Worm (Caenorhabditis elegans) whole organism, L3 larva: ENCODE data around the gene C26B9.6.

Experiments used
- R02D3.7 ChIP-seq: fragments of 150-350 bp; optimal IDR thresholded peaks from 2 replicates; lab custom pipeline; 2014; ENCODE audit warnings: missing biosample characterization, missing genetic modification characterization
- ZK546.5 ChIP-seq: sonication (generic microtip); optimal IDR thresholded peaks from 2 replicates; lab custom pipeline; 2017; ENCODE audit warnings: missing biosample characterization, missing genetic modification characterization
- ceh-16 ChIP-seq: sonication (generic microtip); optimal IDR thresholded peaks from 2 replicates; lab custom pipeline; 2017; ENCODE audit warnings: missing biosample characterization, missing genetic modification characterization
- ceh-28 ChIP-seq: fragments of 150-350 bp; optimal IDR thresholded peaks from 2 replicates; lab custom pipeline; 2014; ENCODE audit warnings: missing biosample characterization, missing genetic modification reagents, missing genetic modification characterization
- daf-12 ChIP-seq: fragments of 150-350 bp; optimal IDR thresholded peaks from 2 replicates; lab custom pipeline; 2014; ENCODE audit warnings: missing biosample characterization, missing genetic modification reagents, missing genetic modification characterization
- eor-1 ChIP-seq, 2 experiments: fragments of 150-350 bp; optimal IDR thresholded peaks; 2 replicates each; lab custom pipeline; 2014 to 2018; ENCODE audit warnings: missing biosample characterization in 2 of 2, missing genetic modification characterization in 2 of 2
- fkh-2 ChIP-seq: fragments of 150-350 bp; optimal IDR thresholded peaks from 2 replicates; lab custom pipeline; 2014; ENCODE audit warnings: missing biosample characterization, missing genetic modification reagents, missing genetic modification characterization
- fos-1 ChIP-seq: fragments of 150-350 bp; optimal IDR thresholded peaks from 2 replicates; lab custom pipeline; 2014; ENCODE audit warnings: missing biosample characterization, missing genetic modification characterization
- hmg-11 ChIP-seq: sonication (generic microtip); optimal IDR thresholded peaks from 2 replicates; lab custom pipeline; 2016; ENCODE audit warnings: missing genetic modification characterization, missing compliant biosample characterization
- jun-1 ChIP-seq: fragments of 150-350 bp; optimal IDR thresholded peaks from 2 replicates; lab custom pipeline; 2014; ENCODE audit warnings: missing biosample characterization, missing genetic modification reagents, missing genetic modification characterization
- lin-15B ChIP-seq: fragments of 150-350 bp; optimal IDR thresholded peaks from 2 replicates; lab custom pipeline; 2014; ENCODE audit warnings: missing biosample characterization, missing genetic modification characterization
- lin-39 ChIP-seq: fragments of 150-350 bp; optimal IDR thresholded peaks from 2 replicates; lab custom pipeline; 2018; ENCODE audit warnings: missing biosample characterization, missing genetic modification reagents, missing genetic modification characterization
- lsy-12 ChIP-seq: sonication (generic microtip); optimal IDR thresholded peaks from 2 replicates; lab custom pipeline; 2016; ENCODE audit warnings: mild to moderate bottlenecking, missing genetic modification characterization, missing compliant biosample characterization
- mml-1 ChIP-seq: fragments of 150-350 bp; sonication (generic microtip); optimal IDR thresholded peaks from 3 replicates; lab custom pipeline; 2014; ENCODE audit warnings: missing biosample characterization, missing genetic modification characterization
- nfya-1 ChIP-seq: sonication (generic microtip); optimal IDR thresholded peaks from 2 replicates; lab custom pipeline; 2017; ENCODE audit warnings: missing genetic modification characterization, mild to moderate bottlenecking, missing compliant biosample characterization, antibody characterized with exemption, moderate library complexity; ENCODE audit not compliant: insufficient read depth
- nhr-11 ChIP-seq: fragments of 150-350 bp; optimal IDR thresholded peaks from 2 replicates; lab custom pipeline; 2014; ENCODE audit warnings: missing biosample characterization, missing genetic modification characterization
- nhr-12 ChIP-seq: fragments of 150-350 bp; optimal IDR thresholded peaks from 2 replicates; lab custom pipeline; 2014; ENCODE audit warnings: missing biosample characterization, missing genetic modification characterization
- nhr-237 ChIP-seq: fragments of 150-350 bp; optimal IDR thresholded peaks from 2 replicates; lab custom pipeline; 2014; ENCODE audit warnings: missing biosample characterization, missing genetic modification characterization
- nhr-25 ChIP-seq: sonication (generic microtip); optimal IDR thresholded peaks from 2 replicates; lab custom pipeline; 2017; ENCODE audit warnings: missing biosample characterization, missing genetic modification characterization
- nhr-28 ChIP-seq: fragments of 150-350 bp; optimal IDR thresholded peaks from 2 replicates; lab custom pipeline; 2014; ENCODE audit warnings: missing biosample characterization, missing genetic modification characterization
- nhr-43 ChIP-seq: sonication (generic microtip); optimal IDR thresholded peaks from 2 replicates; lab custom pipeline; 2016; ENCODE audit warnings: mild to moderate bottlenecking, missing genetic modification characterization, missing compliant biosample characterization; ENCODE audit not compliant: poor library complexity, severe bottlenecking
- nhr-67 ChIP-seq: fragments of 150-350 bp; optimal IDR thresholded peaks from 2 replicates; lab custom pipeline; 2014; ENCODE audit warnings: missing biosample characterization, missing genetic modification characterization
- nhr-76 ChIP-seq: fragments of 150-350 bp; sonication (generic microtip); optimal IDR thresholded peaks from 5 replicates; lab custom pipeline; 2014; ENCODE audit warnings: missing biosample characterization, missing genetic modification characterization
- pha-4 ChIP-seq: fragments of 150-350 bp; optimal IDR thresholded peaks from 2 replicates; lab custom pipeline; 2014; ENCODE audit warnings: missing biosample characterization, missing genetic modification reagents, missing genetic modification characterization
- pqm-1 ChIP-seq: fragments of 150-350 bp; optimal IDR thresholded peaks from 2 replicates; lab custom pipeline; 2017; ENCODE audit warnings: missing biosample characterization, missing genetic modification characterization, inconsistent platforms
- skn-1 ChIP-seq: fragments of 150-350 bp; optimal IDR thresholded peaks from 2 replicates; lab custom pipeline; 2014; ENCODE audit warnings: missing biosample characterization, missing genetic modification characterization
- tbx-2 ChIP-seq: sonication (generic microtip); optimal IDR thresholded peaks from 2 replicates; lab custom pipeline; 2016; ENCODE audit warnings: mild to moderate bottlenecking, missing genetic modification characterization, missing compliant biosample characterization
- ztf-11 ChIP-seq: fragments of 150-350 bp; optimal IDR thresholded peaks from 2 replicates; lab custom pipeline; 2014; ENCODE audit warnings: missing biosample characterization, missing genetic modification characterization
- ztf-4 ChIP-seq: fragments of 150-350 bp; optimal IDR thresholded peaks from 2 replicates; lab custom pipeline; 2014; ENCODE audit warnings: missing biosample characterization, missing genetic modification characterization

Gene C26B9.6

DNA sequence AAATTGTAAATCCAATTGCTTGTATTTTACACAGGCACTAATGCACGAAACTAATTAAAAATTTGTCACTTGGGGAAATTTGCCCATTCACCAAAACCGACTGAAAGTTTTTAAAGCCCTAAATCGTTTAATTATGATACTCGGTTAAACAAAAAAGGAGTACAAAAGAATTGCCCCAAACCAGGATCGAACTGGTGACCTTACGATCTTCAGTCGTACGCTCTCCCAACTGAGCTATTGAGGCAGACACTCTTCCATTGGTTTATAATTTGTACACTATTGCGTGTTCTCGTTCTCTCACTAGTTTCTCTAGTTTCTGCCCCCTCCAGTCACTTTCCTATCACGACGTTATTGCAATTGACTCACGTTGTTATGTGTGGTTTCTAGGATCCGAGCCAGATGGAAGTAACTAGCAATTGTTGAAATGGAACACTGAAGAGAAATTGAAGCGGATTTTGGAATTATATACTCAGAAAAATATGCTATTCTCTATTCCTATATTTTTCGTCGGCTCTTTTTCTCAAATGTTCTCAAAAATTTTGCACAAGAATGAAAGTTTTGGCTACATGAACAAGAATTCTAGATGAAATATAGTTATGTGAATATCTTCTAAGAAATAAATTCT, 15.9 kb downstream of the C26B9.6 start (continued):
- TF ChIP-seq fos-1 (tag; lab: Kevin White, UChicago): no peak
- no peak for TF ChIP-seq nhr-28 (tag; lab: Kevin White, UChicago)
- no peak for TF ChIP-seq skn-1 (tag; lab: Kevin White, UChicago)
- no peak for TF ChIP-seq ceh-28 (tag; lab: Kevin White, UChicago)

DNA sequence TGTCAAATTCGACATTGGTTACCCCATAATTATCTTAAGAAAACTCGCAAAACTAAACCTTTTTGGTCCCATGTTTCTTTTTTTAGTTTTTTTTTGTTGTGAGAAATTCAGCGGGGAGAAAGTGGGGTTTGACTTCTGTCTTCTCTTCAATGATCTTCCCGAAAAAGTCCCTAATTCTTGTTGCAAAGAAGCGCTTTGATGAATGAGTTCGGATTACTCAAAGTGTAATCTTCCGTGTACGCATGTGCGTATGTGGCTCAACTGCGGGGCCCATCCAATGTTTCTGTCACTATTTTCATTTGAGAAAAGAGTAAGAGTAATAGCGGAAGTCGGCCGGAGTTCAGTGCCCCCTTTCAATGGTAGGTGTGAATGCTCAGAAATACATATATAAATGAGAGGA, 24.1 kb downstream of the C26B9.6 start:
- TF ChIP-seq lin-39 (tag; lab: Kevin White, UChicago): peak; percentile 15
- no peak for TF ChIP-seq fkh-2 (tag; lab: Kevin White, UChicago)
- TF ChIP-seq, all 47 proteins: peak for 1

- TF ChIP-seq mml-1 (tag; lab: Kevin White, UChicago) (no peak), nhr-67 (tag; lab: Kevin White, UChicago) (no peak), lin-15B (tag; lab: Kevin White, UChicago) (no peak), ZK546.5 (tag; lab: Kevin White, UChicago) (no peak), R02D3.7 (tag; lab: Kevin White, UChicago) (no peak), lsy-12 (tag; lab: Kevin White, UChicago) (no peak), nhr-43 (no peak), nhr-237 (no peak), lin-39 (tag; lab: Kevin White, UChicago) (no peak), ceh-28 (tag; lab: Kevin White, UChicago) (no peak)
Measured at ce11 chrX:5309622-5310021, 25.6 kb downstream of the C26B9.6 start.

- TF ChIP-seq nhr-12: no peak
- no peak for TF ChIP-seq eor-1 (tag; optimal IDR thresholded peaks at IDR 0.05; lab: Kevin White, UChicago)
- no peak for TF ChIP-seq nhr-76
- TF ChIP-seq ceh-16 (tag; lab: Kevin White, UChicago): no peak
- no peak for TF ChIP-seq nhr-25 (tag; lab: Kevin White, UChicago)
- TF ChIP-seq nfya-1 (tag; lab: Kevin White, UChicago): no peak
- no peak for TF ChIP-seq tbx-2
- TF ChIP-seq nhr-43: no peak
- TF ChIP-seq, all 47 proteins: peak for 0
Measured at ce11 chrX:5303500-5303899, 31.8 kb downstream of the C26B9.6 start, which contains the start of gene ags-3. ags-3 (minus strand) TSS chrX:5303600.

DNA sequence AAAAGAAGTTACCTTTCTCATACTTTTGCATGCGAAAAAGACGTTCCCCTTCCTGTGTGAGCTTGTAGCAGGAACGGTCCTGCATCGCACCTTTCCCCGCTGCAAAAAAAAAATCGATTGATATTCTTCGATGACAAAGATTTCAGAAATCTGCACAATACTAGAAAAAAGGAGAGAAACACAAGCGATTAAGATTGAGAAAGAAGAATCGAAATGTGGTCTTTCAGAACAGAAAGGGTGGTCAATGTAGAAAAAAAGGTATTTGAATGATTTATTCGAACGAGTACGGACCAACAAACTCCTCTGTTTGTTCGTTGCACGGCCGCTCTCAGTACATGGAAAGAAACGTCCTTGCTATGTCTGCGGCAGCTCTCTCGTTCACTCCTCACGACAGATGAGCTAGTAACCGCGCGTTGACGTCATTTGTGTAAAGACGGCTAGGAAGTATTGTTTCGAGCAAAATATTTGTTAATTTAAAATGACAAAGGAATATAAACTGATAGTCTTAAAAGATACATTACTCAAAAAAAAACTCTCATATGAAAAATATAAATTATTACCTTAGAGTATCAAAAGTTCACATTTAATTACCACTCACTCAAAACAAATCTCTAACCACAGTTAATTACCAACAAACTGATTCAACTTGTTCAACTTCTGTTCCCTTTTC, 37.2 kb downstream of the C26B9.6 start, which contains the start of gene ift-81:
TSS of gene ift-81 (plus strand) at position 620 of the 670 bp plus-strand sequence.
- no peak for TF ChIP-seq nhr-25 (tag; lab: Kevin White, UChicago)
- no peak for TF ChIP-seq nhr-11 (tag; lab: Kevin White, UChicago)
- peak; percentile 60 for TF ChIP-seq hmg-11 (tag; lab: Kevin White, UChicago)
- TF ChIP-seq lsy-12 (tag; lab: Kevin White, UChicago): no peak
- peak; percentile 68 for TF ChIP-seq pha-4
- TF ChIP-seq fos-1 (tag; lab: Kevin White, UChicago): no peak
- peak; percentile 62 for TF ChIP-seq lin-39 (tag; lab: Kevin White, UChicago)
- TF ChIP-seq nhr-237: no peak
- no peak for TF ChIP-seq pqm-1 (tag; lab: Kevin White, UChicago)
- TF ChIP-seq jun-1 (tag; lab: Kevin White, UChicago): no peak
- peak; percentile 59 for TF ChIP-seq nfya-1 (tag; lab: Kevin White, UChicago)
- TF ChIP-seq daf-12 (tag; lab: Kevin White, UChicago): no peak
- TF ChIP-seq tbx-2: peak; percentile 26
- TF ChIP-seq ztf-11 (tag; lab: Kevin White, UChicago): no peak

DNA sequence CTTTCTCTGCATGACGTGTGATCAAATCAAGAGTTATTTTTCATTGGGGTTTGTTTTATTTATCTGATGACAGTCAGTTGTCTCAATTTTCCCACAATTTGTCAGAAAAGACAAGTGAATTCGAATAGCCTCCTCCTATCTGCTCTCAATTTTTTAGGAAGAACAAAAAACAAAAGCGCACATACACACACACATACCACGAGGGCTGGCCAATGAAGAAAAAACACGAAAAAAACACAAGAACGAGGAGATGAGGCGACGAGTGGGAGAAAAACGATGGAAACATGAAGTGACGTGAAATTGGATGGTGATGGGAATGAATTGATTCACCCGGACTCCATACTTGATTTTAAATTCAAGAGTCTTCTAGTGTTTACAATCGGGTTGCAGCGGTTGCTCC, 41.4 kb downstream of the C26B9.6 start:
- TF ChIP-seq ceh-28 (tag; lab: Kevin White, UChicago): no peak
- no peak for TF ChIP-seq ztf-4 (tag; lab: Kevin White, UChicago)
- peak; percentile 3 for TF ChIP-seq nfya-1 (tag; lab: Kevin White, UChicago)
